Fruit fly (Drosophila melanogaster) whole organism, adult: ENCODE results near the gene DCTN6-p27.

Source experiments
- CG11617 ChIP-seq: fragments of 200-800 bp; sonication (Bioruptor generic); optimal IDR thresholded peaks from 2 replicates; lab custom pipeline; 2017; ENCODE audit warnings: mild to moderate bottlenecking, missing biosample characterization, missing genetic modification reagents, missing genetic modification characterization
- CG12768 ChIP-seq: fragments of 200-800 bp; sonication (Bioruptor generic); optimal IDR thresholded peaks from 2 replicates; lab custom pipeline; 2017; ENCODE audit warnings: missing biosample characterization, missing genetic modification characterization, mild to moderate bottlenecking, moderate library complexity, missing genetic modification reagents
- CG14711 ChIP-seq: fragments of 200-800 bp; sonication (Bioruptor generic); optimal IDR thresholded peaks from 2 replicates; lab custom pipeline; 2018; ENCODE audit warnings: missing biosample characterization, mild to moderate bottlenecking, missing genetic modification characterization, moderate library complexity
- CG1620 ChIP-seq: fragments of 200-800 bp; sonication (Bioruptor generic); optimal IDR thresholded peaks from 2 replicates; lab custom pipeline; 2016; ENCODE audit warnings: missing biosample characterization, missing genetic modification characterization
- CG33017 ChIP-seq: fragments of 200-800 bp; sonication (Bioruptor generic); optimal IDR thresholded peaks from 2 replicates; lab custom pipeline; 2018; ENCODE audit warnings: missing biosample characterization, mild to moderate bottlenecking, missing genetic modification characterization, moderate library complexity
- CG5204 ChIP-seq: fragments of 200-800 bp; sonication (Bioruptor generic); optimal IDR thresholded peaks from 2 replicates; lab custom pipeline; 2016; ENCODE audit warnings: missing biosample characterization, missing genetic modification characterization
- CG7045 ChIP-seq: fragments of 200-800 bp; sonication (Bioruptor generic); optimal IDR thresholded peaks from 2 replicates; lab custom pipeline; 2017; ENCODE audit warnings: missing biosample characterization, mild to moderate bottlenecking, missing genetic modification characterization
- CG7101 ChIP-seq: fragments of 200-800 bp; sonication (Bioruptor generic); optimal IDR thresholded peaks from 2 replicates; lab custom pipeline; 2018; ENCODE audit warnings: missing biosample characterization, mild to moderate bottlenecking, missing genetic modification characterization, moderate library complexity
- Clk ChIP-seq: fragments of 200-800 bp; sonication (Bioruptor generic); optimal IDR thresholded peaks from 2 replicates; lab custom pipeline; 2017; ENCODE audit warnings: missing biosample characterization, missing genetic modification characterization
- Crg-1 ChIP-seq: fragments of 200-800 bp; sonication (Bioruptor generic); optimal IDR thresholded peaks from 2 replicates; lab custom pipeline; 2016; ENCODE audit warnings: missing biosample characterization, missing genetic modification characterization
- Hr96 ChIP-seq: fragments of 200-800 bp; sonication (Bioruptor generic); optimal IDR thresholded peaks from 2 replicates; lab custom pipeline; 2016; ENCODE audit warnings: missing biosample characterization, missing genetic modification characterization
- Mnt ChIP-seq: fragments of 200-800 bp; sonication (Bioruptor generic); optimal IDR thresholded peaks from 2 replicates; lab custom pipeline; 2016; ENCODE audit warnings: missing biosample characterization, mild to moderate bottlenecking, missing genetic modification characterization
- bab1 ChIP-seq: fragments of 200-800 bp; sonication (Bioruptor generic); optimal IDR thresholded peaks from 3 replicates; lab custom pipeline; 2019; ENCODE audit warnings: missing biosample characterization, mild to moderate bottlenecking, missing genetic modification characterization, moderate library complexity
- cic ChIP-seq: fragments of 200-800 bp; sonication (Bioruptor generic); optimal IDR thresholded peaks from 2 replicates; lab custom pipeline; 2017; ENCODE audit warnings: missing biosample characterization, mild to moderate bottlenecking, missing genetic modification characterization, moderate library complexity
- cnc ChIP-seq, 2 experiments: fragments of >200 bp; optimal IDR thresholded peaks; 2 replicates each; lab custom pipeline; 2017
- kay ChIP-seq: fragments of 200-800 bp; sonication (Bioruptor generic); peaks from one replicate; lab custom pipeline; 2016; ENCODE audit warnings: missing biosample characterization, missing genetic modification characterization, borderline replicate concordance
- ovo ChIP-seq: fragments of 200-800 bp; sonication (Bioruptor generic); optimal IDR thresholded peaks from 2 replicates; lab custom pipeline; 2016; ENCODE audit warnings: missing biosample characterization, missing genetic modification characterization
- pad ChIP-seq: fragments of 200-800 bp; sonication (Bioruptor generic); optimal IDR thresholded peaks from 3 replicates; lab custom pipeline; 2017; ENCODE audit warnings: missing biosample characterization, missing genetic modification characterization, mild to moderate bottlenecking, moderate library complexity, missing genetic modification reagents
- tj ChIP-seq: fragments of 200-800 bp; sonication (Bioruptor generic); optimal IDR thresholded peaks from 3 replicates; lab custom pipeline; 2017; ENCODE audit warnings: missing biosample characterization, mild to moderate bottlenecking, missing genetic modification characterization, moderate library complexity
- toe ChIP-seq: fragments of 200-800 bp; sonication (Bioruptor generic); optimal IDR thresholded peaks from 2 replicates; lab custom pipeline; 2016; ENCODE audit warnings: missing biosample characterization, missing genetic modification characterization

DCTN6-p27 gene

DNA sequence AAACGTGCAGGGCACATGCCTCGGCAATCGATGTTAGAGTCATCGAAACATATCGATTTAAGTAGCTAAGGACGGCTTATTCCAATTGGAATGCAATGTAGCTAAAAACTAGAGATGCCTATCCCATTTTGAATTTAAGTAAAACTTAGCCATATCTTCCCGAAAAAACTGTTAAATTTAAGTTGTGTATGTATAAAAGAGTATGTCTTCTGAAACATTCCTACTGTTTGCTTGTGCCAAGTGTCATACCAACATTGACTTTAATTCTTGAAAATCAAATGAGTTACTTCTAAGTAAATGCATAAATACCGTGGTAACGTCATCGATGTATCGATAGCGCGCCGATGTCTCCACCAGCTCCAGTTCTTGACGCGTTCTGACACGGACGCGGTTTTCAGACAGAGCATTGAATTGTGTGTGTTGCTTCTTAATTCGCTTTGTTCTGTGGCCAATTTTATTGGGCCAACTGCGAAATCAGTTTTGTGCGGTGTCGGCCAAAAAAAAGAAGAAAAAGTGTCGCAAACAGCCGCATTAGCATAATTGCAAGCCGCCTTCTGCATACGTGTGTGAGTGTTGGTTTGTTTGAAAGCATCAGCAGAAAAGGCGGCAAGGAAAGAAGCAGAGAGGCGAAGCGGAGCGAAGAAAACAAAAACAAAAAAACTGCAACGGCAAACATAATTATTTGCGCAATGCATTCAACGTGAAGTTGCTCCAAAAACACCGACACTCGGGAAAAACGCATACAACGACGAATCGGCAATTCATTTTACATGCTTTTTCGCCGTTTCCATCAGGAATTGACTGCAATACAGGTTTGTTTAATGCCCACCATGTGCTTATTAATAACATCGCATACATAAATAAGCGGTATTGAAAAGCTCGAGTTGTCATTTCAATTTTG is 1.6 kb downstream of the DCTN6-p27 start, which contains the start of gene brat:
TSS of gene brat (plus strand) at position 352 of the 901 bp plus-strand sequence.
- peak; percentile 7 for TF ChIP-seq bab1 (GFP tag; lab: Kevin White, UChicago)
- TF ChIP-seq kay (GFP tag; lab: Kevin White, UChicago) = no peak
- peak; percentile 45 for TF ChIP-seq CG11617 (GFP tag; lab: Kevin White, UChicago)
- peak; percentile 100 for TF ChIP-seq tj (GFP tag; lab: Kevin White, UChicago)
- no peak for TF ChIP-seq pad
- no peak for TF ChIP-seq CG12768 (GFP tag; lab: Kevin White, UChicago)
- peak; percentile 61 for TF ChIP-seq CG7101 (tag; lab: Kevin White, UChicago)
- TF ChIP-seq CG14711 = no peak
- TF ChIP-seq CG1620 = peak; percentile 74
- no peak for TF ChIP-seq cic (GFP tag; lab: Kevin White, UChicago)
- no peak for TF ChIP-seq cnc (optimal IDR thresholded peaks at IDR 0.05; lab: Kevin White, UChicago)
- TF ChIP-seq Mnt (GFP tag; lab: Kevin White, UChicago) = peak; percentile 97
- TF ChIP-seq Hr96 (GFP tag; lab: Kevin White, UChicago) = peak; percentile 45
- peak; percentile 64 for TF ChIP-seq Crg-1 (GFP tag; lab: Kevin White, UChicago)
- peak; percentile 51 for TF ChIP-seq CG5204 (GFP tag; lab: Kevin White, UChicago)
- no peak for TF ChIP-seq Clk
- TF ChIP-seq ovo (GFP tag; lab: Kevin White, UChicago) = no peak
- no peak for TF ChIP-seq CG33017 (tag; lab: Kevin White, UChicago)
- peak; percentile 77 for TF ChIP-seq toe
- TF ChIP-seq CG7045 (GFP tag; lab: Kevin White, UChicago) = no peak

DNA sequence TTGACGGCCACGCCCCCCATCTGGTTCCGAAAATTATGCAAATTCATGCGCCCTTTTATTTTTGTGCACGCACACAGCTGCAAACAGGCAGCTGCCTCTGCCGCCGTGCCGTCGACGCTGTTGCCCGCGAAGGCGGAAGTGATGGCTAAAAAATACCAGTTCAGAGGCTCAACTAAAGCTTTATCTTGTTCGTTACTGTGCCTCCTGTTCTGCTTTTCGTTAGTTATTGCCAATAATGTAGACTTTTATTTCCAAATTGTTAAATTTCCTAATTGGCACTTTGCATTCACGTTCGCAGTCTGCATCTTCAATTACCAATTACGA is 2.2 kb downstream of the DCTN6-p27 start:
- no peak for TF ChIP-seq CG11617 (GFP tag; lab: Kevin White, UChicago)
- TF ChIP-seq CG12768 (GFP tag; lab: Kevin White, UChicago) = no peak
- TF ChIP-seq kay (GFP tag; lab: Kevin White, UChicago) = no peak
- TF ChIP-seq Crg-1 (GFP tag; lab: Kevin White, UChicago) = no peak
- no peak for TF ChIP-seq toe
- no peak for TF ChIP-seq CG33017 (tag; lab: Kevin White, UChicago)

DNA sequence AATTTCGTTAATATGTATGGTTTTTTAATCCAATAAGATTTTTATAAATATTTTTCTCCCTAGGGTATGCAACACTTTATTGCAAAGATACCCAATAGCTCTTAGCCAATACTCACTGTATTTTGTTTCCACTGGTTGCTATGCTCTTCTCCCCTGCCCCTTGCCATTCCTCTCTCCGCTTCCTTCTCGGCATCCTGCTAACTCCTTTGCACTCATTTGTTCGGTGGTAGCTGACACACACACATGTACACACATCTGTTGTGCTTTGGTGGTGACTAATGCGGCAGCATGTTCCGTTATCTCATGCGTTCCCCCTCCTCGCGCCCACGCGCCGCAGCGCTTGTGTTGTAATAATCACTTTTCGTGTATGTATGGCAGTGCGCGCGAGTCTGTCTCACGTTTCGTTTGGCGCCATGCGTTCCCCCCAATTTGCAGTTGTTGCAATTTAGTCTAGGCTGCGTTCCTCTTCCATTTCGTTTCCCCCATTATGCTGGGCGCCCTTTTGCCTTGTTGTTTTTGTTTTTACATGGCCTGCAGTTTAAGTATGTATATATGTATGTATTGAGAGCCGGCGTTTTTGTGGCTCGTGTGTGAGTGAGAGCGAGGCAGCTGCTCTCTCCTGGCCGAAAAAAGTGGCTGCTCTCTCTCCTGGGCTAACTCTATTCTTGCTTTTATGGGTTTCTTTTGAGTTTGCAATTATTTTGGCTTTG is 2.8 kb downstream of the DCTN6-p27 start, which contains the start of gene Polr1D:
TSS of gene Polr1D (minus strand) at position 420 of the 710 bp plus-strand sequence.
- TF ChIP-seq CG7101 (tag; lab: Kevin White, UChicago) (no peak), CG12768 (GFP tag; lab: Kevin White, UChicago) (no peak), kay (GFP tag; lab: Kevin White, UChicago) (no peak), CG7045 (GFP tag; lab: Kevin White, UChicago) (no peak), Crg-1 (GFP tag; lab: Kevin White, UChicago) (no peak), CG11617 (GFP tag; lab: Kevin White, UChicago) (no peak), Clk (no peak), tj (GFP tag; lab: Kevin White, UChicago) (peak; percentile 92), bab1 (GFP tag; lab: Kevin White, UChicago) (no peak), cnc (optimal IDR thresholded peaks at IDR 0.05; lab: Kevin White, UChicago) (no peak), CG5204 (GFP tag; lab: Kevin White, UChicago) (no peak), toe (no peak), Hr96 (GFP tag; lab: Kevin White, UChicago) (no peak), pad (peak; percentile 98), CG1620 (no peak), Mnt (GFP tag; lab: Kevin White, UChicago) (peak; percentile 50), ovo (GFP tag; lab: Kevin White, UChicago) (peak; percentile 80), cic (GFP tag; lab: Kevin White, UChicago) (no peak), CG33017 (tag; lab: Kevin White, UChicago) (no peak), CG14711 (no peak)

DNA sequence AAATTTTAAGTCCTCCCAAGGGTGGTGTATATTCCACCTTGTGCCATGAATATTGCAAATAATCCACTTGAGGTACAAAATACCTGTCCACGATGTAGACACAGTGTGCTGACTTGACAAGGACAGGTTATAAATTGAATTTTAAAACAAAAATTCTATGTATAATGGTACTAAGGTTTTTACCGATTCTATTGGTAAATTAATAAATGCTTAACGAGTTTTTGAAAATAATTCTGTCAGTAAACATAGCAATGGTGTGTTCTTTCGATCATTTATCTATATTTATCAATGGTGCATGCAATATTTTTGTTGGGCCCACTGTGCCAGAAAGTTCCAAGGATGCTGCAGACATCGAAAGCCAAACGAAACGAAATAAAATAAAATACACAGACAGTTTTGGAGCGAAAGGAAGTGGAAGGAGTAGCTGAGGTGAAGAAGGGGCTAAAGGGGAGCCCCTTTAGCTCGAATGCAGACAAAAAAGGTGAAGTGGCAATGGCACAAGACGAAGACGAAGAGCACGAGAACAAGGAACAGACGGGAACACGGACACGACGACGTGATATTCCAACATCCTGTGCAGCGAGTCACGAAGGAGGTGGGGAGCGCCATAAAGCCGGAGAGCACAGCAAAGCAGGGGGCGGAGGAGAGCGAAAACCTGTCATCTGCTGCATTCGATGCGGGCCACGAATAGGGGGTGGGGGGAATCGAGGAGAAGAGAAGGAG is 4.0 kb downstream of the DCTN6-p27 start:
- TF ChIP-seq CG7101 (tag; lab: Kevin White, UChicago) (no peak), Crg-1 (GFP tag; lab: Kevin White, UChicago) (no peak), toe (no peak), tj (GFP tag; lab: Kevin White, UChicago) (no peak), CG11617 (GFP tag; lab: Kevin White, UChicago) (no peak), CG1620 (no peak), CG5204 (GFP tag; lab: Kevin White, UChicago) (no peak), Clk (no peak), CG12768 (GFP tag; lab: Kevin White, UChicago) (no peak)

DNA sequence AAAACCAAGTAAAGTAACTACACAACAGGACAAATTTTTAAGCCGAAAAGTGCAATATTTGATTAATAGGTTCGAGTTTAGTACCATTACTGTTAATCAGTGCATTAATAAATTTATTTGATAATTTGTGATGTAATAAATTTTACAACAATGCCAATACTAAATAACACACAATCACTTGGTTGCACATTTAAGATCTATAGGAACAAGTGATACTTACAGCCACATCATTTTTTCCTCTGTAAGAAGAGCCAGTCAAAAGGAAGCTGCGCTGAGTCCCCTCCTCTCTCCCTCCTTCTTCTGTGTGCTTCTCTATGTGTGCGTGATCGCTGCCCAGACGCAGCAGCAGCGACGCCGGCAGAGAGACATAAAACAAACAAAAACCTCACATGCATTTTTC is 4.6 kb downstream of the DCTN6-p27 start:
- TF ChIP-seq CG7045 (GFP tag; lab: Kevin White, UChicago) (no peak), bab1 (GFP tag; lab: Kevin White, UChicago) (peak; percentile 11)
